Fruit fly (Drosophila melanogaster) whole organism, embryonic: ENCODE results near the gene Mgat4b.

ENCODE experiments used
- CG4707 ChIP-seq: fragments of 200-800 bp; sonication (Bioruptor generic); optimal IDR thresholded peaks from 2 replicates; lab custom pipeline; 2018; ENCODE audit warnings: missing biosample characterization, mild to moderate bottlenecking, missing genetic modification characterization, moderate library complexity
- D19B ChIP-seq: fragments of 200-800 bp; sonication (Bioruptor generic); optimal IDR thresholded peaks from 2 replicates; lab custom pipeline; 2017; ENCODE audit warnings: missing biosample characterization, mild to moderate bottlenecking, missing genetic modification characterization

- no peak for TF ChIP-seq D19B (GFP tag; lab: Kevin White, UChicago)
- TF ChIP-seq CG4707 (GFP tag; lab: Kevin White, UChicago), result no peak
These were observed 35.7 kb downstream of the Mgat4b start, which contains the start of gene CG13471 for dm6 chr3L:14733417-14733816.
